Fruit fly (Drosophila melanogaster) whole organism, adult: ENCODE results near the gene RtGEF.

Experiments used
- CG12768 ChIP-seq: fragments of 200-800 bp; sonication (Bioruptor generic); optimal IDR thresholded peaks from 2 replicates; lab custom pipeline; 2017; ENCODE audit warnings: missing biosample characterization, missing genetic modification characterization, mild to moderate bottlenecking, moderate library complexity, missing genetic modification reagents
- CG7045 ChIP-seq: fragments of 200-800 bp; sonication (Bioruptor generic); optimal IDR thresholded peaks from 2 replicates; lab custom pipeline; 2017; ENCODE audit warnings: missing biosample characterization, mild to moderate bottlenecking, missing genetic modification characterization
- Mnt ChIP-seq: fragments of 200-800 bp; sonication (Bioruptor generic); optimal IDR thresholded peaks from 2 replicates; lab custom pipeline; 2016; ENCODE audit warnings: missing biosample characterization, mild to moderate bottlenecking, missing genetic modification characterization
- ovo ChIP-seq: fragments of 200-800 bp; sonication (Bioruptor generic); optimal IDR thresholded peaks from 2 replicates; lab custom pipeline; 2016; ENCODE audit warnings: missing biosample characterization, missing genetic modification characterization

dm6 chr2L:20399239-20399638, 49.0 kb downstream of the RtGEF start:
- TF ChIP-seq Mnt (GFP tag; lab: Kevin White, UChicago) = no peak
- TF ChIP-seq ovo (GFP tag; lab: Kevin White, UChicago) = no peak
- no peak for TF ChIP-seq CG7045 (GFP tag; lab: Kevin White, UChicago)
- no peak for TF ChIP-seq CG12768 (GFP tag; lab: Kevin White, UChicago)
